Worm (Caenorhabditis elegans) whole organism, young adult: ENCODE data around the gene F10D7.5.

Source experiments
- F49E8.2 ChIP-seq: sonication (generic microtip); optimal IDR thresholded peaks from 3 replicates; lab custom pipeline; 2017; ENCODE audit warnings: missing genetic modification characterization, mild to moderate bottlenecking, missing compliant biosample characterization, antibody characterized with exemption, moderate library complexity; ENCODE audit not compliant: insufficient read depth
- T07F8.4 ChIP-seq: sonication (generic microtip); optimal IDR thresholded peaks from 2 replicates; lab custom pipeline; 2016; ENCODE audit warnings: mild to moderate bottlenecking, missing genetic modification characterization, moderate library complexity, missing compliant biosample characterization
- T26A5.8 ChIP-seq: sonication (generic microtip); optimal IDR thresholded peaks from 2 replicates; lab custom pipeline; 2016; ENCODE audit warnings: missing genetic modification characterization, missing compliant biosample characterization
- Y53F4B.3 ChIP-seq: fragments of 200-800 bp; sonication (Bioruptor generic); IDR thresholded peaks from 2 replicates; pipeline ENCODE4 v1.3.6; 2022; ENCODE audit warnings: missing genetic modification reagents, missing genetic modification characterization, missing compliant biosample characterization
- Y79H2A.3 ChIP-seq: fragments of 200-800 bp; sonication (Bioruptor generic); conservative IDR thresholded peaks from 2 replicates; pipeline ENCODE4 v1.3.6; 2022; ENCODE audit warnings: missing genetic modification reagents, missing genetic modification characterization, missing compliant biosample characterization
- cebp-1 ChIP-seq, 2 experiments: fragments of 200-800 bp in 1 of 2; sonication (Bioruptor generic) in 1 of 2; sonication (generic microtip) in 1 of 2; IDR thresholded peaks in 1 of 2; optimal IDR thresholded peaks in 1 of 2; 2 replicates each; pipeline versions ENCODE4 v1.3.6 to Lab custom; 2017 to 2022; ENCODE audit warnings: missing compliant biosample characterization in 2 of 2, missing genetic modification characterization in 2 of 2, mild to moderate bottlenecking in 1 of 2, missing genetic modification reagents in 1 of 2, moderate library complexity in 1 of 2
- ceh-27 ChIP-seq: fragments of 200-800 bp; sonication (Bioruptor generic); optimal IDR thresholded peaks from 2 replicates; lab custom pipeline; 2018; ENCODE audit warnings: mild to moderate bottlenecking, missing genetic modification characterization, moderate library complexity, missing compliant biosample characterization
- ceh-58 ChIP-seq: fragments of 200-800 bp; sonication (Bioruptor generic); IDR thresholded peaks from 2 replicates; pipeline ENCODE4 v1.3.6; 2022; ENCODE audit warnings: missing genetic modification characterization, missing compliant biosample characterization
- hlh-26 ChIP-seq: fragments of 200-800 bp; sonication (Bioruptor generic); conservative IDR thresholded peaks from 2 replicates; pipeline ENCODE4 v1.3.6; 2022; ENCODE audit warnings: missing genetic modification reagents, missing genetic modification characterization, missing compliant biosample characterization
- hmg-1.2 ChIP-seq: fragments of 200-800 bp; sonication (Bioruptor generic); IDR thresholded peaks from 2 replicates; pipeline ENCODE4 v1.3.6; 2022; ENCODE audit warnings: missing genetic modification reagents, missing genetic modification characterization, missing compliant biosample characterization
- hrde-1 ChIP-seq: sonication (generic microtip); optimal IDR thresholded peaks from 2 replicates; lab custom pipeline; 2016; ENCODE audit warnings: missing genetic modification characterization, mild to moderate bottlenecking, missing compliant biosample characterization, moderate library complexity, missing genotype, missing genetic modification reagents, borderline replicate concordance
- hsf-1 ChIP-seq: fragments of 200-800 bp; sonication (Bioruptor generic); IDR thresholded peaks from 2 replicates; pipeline ENCODE4 v1.3.6; 2022; ENCODE audit warnings: missing genetic modification reagents, missing genetic modification characterization, missing compliant biosample characterization
- lag-1 ChIP-seq: fragments of 200-800 bp; sonication (Bioruptor generic); IDR thresholded peaks from 2 replicates; pipeline ENCODE4 v1.3.6; 2022; ENCODE audit warnings: missing genetic modification reagents, missing genetic modification characterization, missing compliant biosample characterization
- let-607 ChIP-seq, 2 experiments: fragments of 200-800 bp in 1 of 2; sonication (Bioruptor generic) in 1 of 2; sonication (generic microtip) in 1 of 2; optimal IDR thresholded peaks; 2 replicates each; lab custom pipeline; 2016 to 2018; ENCODE audit warnings: mild to moderate bottlenecking in 2 of 2, missing compliant biosample characterization in 2 of 2, missing genetic modification characterization in 2 of 2, moderate library complexity in 2 of 2, missing genotype in 1 of 2
- lin-40 ChIP-seq: sonication (generic microtip); optimal IDR thresholded peaks from 2 replicates; lab custom pipeline; 2016; ENCODE audit warnings: missing genetic modification characterization, mild to moderate bottlenecking, missing compliant biosample characterization, missing genotype, missing genetic modification reagents
- lin-54 ChIP-seq: fragments of 200-800 bp; sonication (Bioruptor generic); optimal IDR thresholded peaks from 2 replicates; lab custom pipeline; 2018; ENCODE audit warnings: mild to moderate bottlenecking, missing genetic modification characterization, missing compliant biosample characterization
- lsl-1 ChIP-seq: fragments of 200-800 bp; sonication (Bioruptor generic); optimal IDR thresholded peaks from 2 replicates; lab custom pipeline; 2018; ENCODE audit warnings: mild to moderate bottlenecking, missing genetic modification characterization, moderate library complexity, missing compliant biosample characterization
- lsy-27 ChIP-seq: sonication (generic microtip); optimal IDR thresholded peaks from 2 replicates; lab custom pipeline; 2017; ENCODE audit warnings: missing genetic modification characterization, mild to moderate bottlenecking, missing compliant biosample characterization, antibody characterized with exemption, missing genotype, borderline replicate concordance; ENCODE audit not compliant: insufficient read depth
- madf-10 ChIP-seq: sonication (generic microtip); optimal IDR thresholded peaks from 2 replicates; lab custom pipeline; 2016; ENCODE audit warnings: mild to moderate bottlenecking, missing genetic modification characterization, missing compliant biosample characterization
- madf-3 ChIP-seq: fragments of 200-800 bp; sonication (Bioruptor generic); IDR thresholded peaks from 2 replicates; pipeline ENCODE4 v1.3.6; 2022; ENCODE audit warnings: missing genetic modification reagents, missing genetic modification characterization, missing compliant biosample characterization
- madf-6 ChIP-seq: fragments of 200-800 bp; sonication (Bioruptor generic); IDR thresholded peaks from 2 replicates; pipeline ENCODE4 v1.3.6; 2022; ENCODE audit warnings: missing genetic modification reagents, missing genetic modification characterization, missing compliant biosample characterization
- rcor-1 ChIP-seq: fragments of 200-800 bp; sonication (Bioruptor generic); IDR thresholded peaks from 2 replicates; pipeline ENCODE4 v1.3.6; 2022; ENCODE audit warnings: missing genetic modification reagents, missing genetic modification characterization, missing compliant biosample characterization
- rpc-1 ChIP-seq, 2 experiments: fragments of 150-350 bp in 1 of 2; sonication (generic microtip) in 1 of 2; optimal IDR thresholded peaks; 2 replicates each; lab custom pipeline; 2014 to 2018; ENCODE audit warnings: missing biosample characterization in 1 of 2, missing genetic modification characterization in 1 of 2, missing genetic modification reagents in 1 of 2, missing genotype in 1 of 2
- sea-2 ChIP-seq: fragments of 200-800 bp; sonication (Bioruptor generic); IDR thresholded peaks from 2 replicates; pipeline ENCODE4 v1.3.6; 2022; ENCODE audit warnings: missing genetic modification characterization, missing compliant biosample characterization
- snpc-1.1 ChIP-seq: sonication (generic microtip); optimal IDR thresholded peaks from 2 replicates; lab custom pipeline; 2017; ENCODE audit warnings: missing genetic modification characterization, mild to moderate bottlenecking, missing compliant biosample characterization, antibody characterized with exemption, moderate library complexity, missing genotype, missing genetic modification reagents; ENCODE audit not compliant: insufficient read depth
- snpc-1.3 ChIP-seq: sonication (generic microtip); optimal IDR thresholded peaks from 2 replicates; lab custom pipeline; 2017; ENCODE audit warnings: missing genetic modification characterization, mild to moderate bottlenecking, missing compliant biosample characterization, antibody characterized with exemption, moderate library complexity, missing genotype, missing genetic modification reagents; ENCODE audit not compliant: insufficient read depth
- snpc-4 ChIP-seq, 5 experiments: fragments of 150-350 bp in 1 of 5; sonication (generic microtip) in 4 of 5; optimal IDR thresholded peaks; 2 replicates each; lab custom pipeline; 2014 to 2018; ENCODE audit warnings: missing genetic modification characterization in 5 of 5, missing biosample characterization in 3 of 5, antibody characterized with exemption in 2 of 5, mild to moderate bottlenecking in 2 of 5, missing compliant biosample characterization in 2 of 5, missing genotype in 2 of 5, moderate library complexity in 2 of 5, missing genetic modification reagents in 1 of 5
- sptf-2 ChIP-seq: fragments of 200-800 bp; sonication (Bioruptor generic); optimal IDR thresholded peaks from 2 replicates; lab custom pipeline; 2018; ENCODE audit warnings: mild to moderate bottlenecking, missing genetic modification characterization, missing compliant biosample characterization
- zfh-2 ChIP-seq: fragments of 200-800 bp; sonication (Bioruptor generic); conservative IDR thresholded peaks from 2 replicates; pipeline ENCODE4 v1.3.6; 2022; ENCODE audit warnings: missing genetic modification reagents, missing genetic modification characterization, missing compliant biosample characterization
- ztf-18 ChIP-seq: sonication (generic microtip); optimal IDR thresholded peaks from 2 replicates; lab custom pipeline; 2016; ENCODE audit warnings: missing genotype, mild to moderate bottlenecking, missing genetic modification characterization, missing compliant biosample characterization

The F10D7.5 gene

ce11 chrX:17412642-17413041 lies 21.2 kb upstream of the F10D7.5 start:
- TF ChIP-seq T26A5.8 (tag; lab: Kevin White, UChicago) = no peak
- TF ChIP-seq snpc-4 (GFP tag; optimal IDR thresholded peaks at IDR 0.05; lab: Kevin White, UChicago) = no peak
- TF ChIP-seq snpc-4 (tag; optimal IDR thresholded peaks at IDR 0.05; lab: Kevin White, UChicago) = no peak
- TF ChIP-seq snpc-1.3 = no peak
- TF ChIP-seq madf-3 (GFP tag; lab: Robert Waterston, UW) = no peak
- no peak for TF ChIP-seq Y53F4B.3 (GFP tag; lab: Robert Waterston, UW)
- no peak for TF ChIP-seq sea-2 (GFP tag; lab: Robert Waterston, UW)
- TF ChIP-seq hsf-1 (GFP tag; lab: Robert Waterston, UW) = no peak
- no peak for TF ChIP-seq ceh-58 (GFP tag; lab: Robert Waterston, UW)
- no peak for TF ChIP-seq madf-6
- TF ChIP-seq sptf-2 (GFP tag; lab: Kevin White, UChicago) = no peak
- no peak for TF ChIP-seq rpc-1 (optimal IDR thresholded peaks at IDR 0.05; lab: Kevin White, UChicago)
- TF ChIP-seq rpc-1 (tag; optimal IDR thresholded peaks at IDR 0.05; lab: Kevin White, UChicago) = no peak

- TF ChIP-seq F49E8.2 (no peak), let-607 (tag; optimal IDR thresholded peaks at IDR 0.05; lab: Kevin White, UChicago) (peak; percentile 59 to 60), lag-1 (GFP tag; lab: Robert Waterston, UW) (no peak)
These were observed 17.4 kb upstream of the F10D7.5 start for ce11 chrX:17408855-17409254.

ce11 chrX:17403058-17403457 lies 11.6 kb upstream of the F10D7.5 start:
- TF ChIP-seq madf-10 (tag; lab: Kevin White, UChicago) (no peak), T07F8.4 (no peak)

- TF ChIP-seq lin-54 (GFP tag; lab: Kevin White, UChicago) = no peak
- TF ChIP-seq hrde-1 (tag; lab: Kevin White, UChicago) = no peak
- no peak for TF ChIP-seq Y79H2A.3 (GFP tag; lab: Robert Waterston, UW)
- TF ChIP-seq cebp-1 (GFP tag; IDR thresholded peaks at IDR 0.05; lab: Robert Waterston, UW) = no peak
- TF ChIP-seq cebp-1 (tag; optimal IDR thresholded peaks at IDR 0.05; lab: Kevin White, UChicago) = no peak
- TF ChIP-seq rpc-1 (optimal IDR thresholded peaks at IDR 0.05; lab: Kevin White, UChicago) = no peak
- no peak for TF ChIP-seq rpc-1 (tag; optimal IDR thresholded peaks at IDR 0.05; lab: Kevin White, UChicago)
- TF ChIP-seq ztf-18 = no peak
- no peak for TF ChIP-seq zfh-2 (GFP tag; lab: Robert Waterston, UW)
- TF ChIP-seq lin-40 = no peak
- no peak for TF ChIP-seq lsy-27 (tag; lab: Kevin White, UChicago)
- no peak for TF ChIP-seq madf-3 (GFP tag; lab: Robert Waterston, UW)
- no peak for TF ChIP-seq snpc-1.1 (tag; lab: Kevin White, UChicago)
- TF ChIP-seq lsl-1 (GFP tag; lab: Kevin White, UChicago) = no peak
- no peak for TF ChIP-seq sea-2 (GFP tag; lab: Robert Waterston, UW)
- no peak for TF ChIP-seq rcor-1 (GFP tag; lab: Robert Waterston, UW)
- no peak for TF ChIP-seq hlh-26
- no peak for TF ChIP-seq hmg-1.2 (GFP tag; lab: Robert Waterston, UW)
- TF ChIP-seq ceh-27 (GFP tag; lab: Kevin White, UChicago) = no peak
- TF ChIP-seq, all 124 proteins: peak for 0
These were observed 9.8 kb upstream of the F10D7.5 start, which contains the start of gene F11C7.6 for ce11 chrX:17401264-17401663. Gene F11C7.6 (plus strand): TSS chrX:17401564.
